Fruit fly (Drosophila melanogaster) whole organism, embryonic: ENCODE data around the gene CkIIalpha-i3.

Source experiments
- Asciz ChIP-seq: fragments of 200-800 bp; sonication (Bioruptor generic); optimal IDR thresholded peaks from 2 replicates; lab custom pipeline; 2017; ENCODE audit warnings: missing biosample characterization, mild to moderate bottlenecking, missing genetic modification characterization, missing genetic modification reagents
- BEAF-32 ChIP-seq: fragments of 200-800 bp; sonication (Bioruptor generic); optimal IDR thresholded peaks from 3 replicates; lab custom pipeline; 2017; ENCODE audit warnings: missing biosample characterization, missing genetic modification characterization, mild to moderate bottlenecking, moderate library complexity, missing genetic modification reagents
- CG10959 ChIP-seq: fragments of 200-800 bp; sonication (Bioruptor generic); IDR thresholded peaks from 2 replicates; pipeline ENCODE4 v1.3.6; 2022; ENCODE audit warnings: missing biosample characterization, missing genetic modification characterization
- CG11695 ChIP-seq: fragments of 200-800 bp; sonication (Bioruptor generic); IDR thresholded peaks from 3 replicates; pipeline ENCODE4 v1.3.6; 2022; ENCODE audit warnings: missing biosample characterization, missing genetic modification characterization
- CG13775 ChIP-seq: fragments of 200-800 bp; sonication (Bioruptor generic); optimal IDR thresholded peaks from 3 replicates; lab custom pipeline; 2017; ENCODE audit warnings: missing biosample characterization, mild to moderate bottlenecking, missing genetic modification characterization
- CG13894 ChIP-seq: fragments of 200-800 bp; sonication (Bioruptor generic); optimal IDR thresholded peaks from 3 replicates; lab custom pipeline; 2018; ENCODE audit warnings: missing biosample characterization, mild to moderate bottlenecking, missing genetic modification characterization, moderate library complexity
- CG1602 ChIP-seq: fragments of 200-800 bp; sonication (Bioruptor generic); optimal IDR thresholded peaks from 3 replicates; lab custom pipeline; 2016; ENCODE audit warnings: missing biosample characterization, missing genetic modification characterization
- CG17912 ChIP-seq: fragments of 200-800 bp; sonication (Bioruptor generic); optimal IDR thresholded peaks from 2 replicates; lab custom pipeline; 2018; ENCODE audit warnings: missing biosample characterization, mild to moderate bottlenecking, missing genetic modification characterization
- CG3065 ChIP-seq: fragments of 200-800 bp; sonication (Bioruptor generic); optimal IDR thresholded peaks from 2 replicates; lab custom pipeline; 2016; ENCODE audit warnings: missing biosample characterization, missing genetic modification characterization
- CG3281 ChIP-seq: fragments of 200-800 bp; sonication (Bioruptor generic); optimal IDR thresholded peaks from 3 replicates; lab custom pipeline; 2017; ENCODE audit warnings: missing biosample characterization, mild to moderate bottlenecking, missing genetic modification characterization
- CG33557 ChIP-seq: fragments of 200-800 bp; sonication (Bioruptor generic); optimal IDR thresholded peaks from 2 replicates; lab custom pipeline; 2019; ENCODE audit warnings: missing biosample characterization, mild to moderate bottlenecking, missing genetic modification characterization, moderate library complexity
- CG6272 ChIP-seq: fragments of 200-800 bp; sonication (Bioruptor generic); IDR thresholded peaks from 2 replicates; pipeline ENCODE4 v1.3.6; 2022; ENCODE audit warnings: missing biosample characterization, missing genetic modification characterization
- CG6654 ChIP-seq: fragments of 200-800 bp; sonication (Bioruptor generic); optimal IDR thresholded peaks from 2 replicates; lab custom pipeline; 2017; ENCODE audit warnings: missing biosample characterization, mild to moderate bottlenecking, missing genetic modification characterization
- CG6854 ChIP-seq: fragments of 200-800 bp; sonication (Bioruptor generic); optimal IDR thresholded peaks from 3 replicates; lab custom pipeline; 2017; ENCODE audit warnings: missing biosample characterization, mild to moderate bottlenecking, missing genetic modification characterization
- CG7839 ChIP-seq: fragments of 200-800 bp; sonication (Bioruptor generic); optimal IDR thresholded peaks from 3 replicates; lab custom pipeline; 2018; ENCODE audit warnings: missing biosample characterization, mild to moderate bottlenecking, missing genetic modification characterization, moderate library complexity
- CG8359 ChIP-seq: fragments of 200-800 bp; sonication (Bioruptor generic); optimal IDR thresholded peaks from 2 replicates; lab custom pipeline; 2017; ENCODE audit warnings: missing biosample characterization, mild to moderate bottlenecking, missing genetic modification characterization, borderline replicate concordance
- CG9797 ChIP-seq: fragments of 200-800 bp; sonication (Bioruptor generic); optimal IDR thresholded peaks from 3 replicates; lab custom pipeline; 2018; ENCODE audit warnings: missing biosample characterization, mild to moderate bottlenecking, missing genetic modification characterization
- CrebB ChIP-seq: fragments of 200-800 bp; sonication (Bioruptor generic); optimal IDR thresholded peaks from 3 replicates; lab custom pipeline; 2018; ENCODE audit warnings: missing biosample characterization, mild to moderate bottlenecking, missing genetic modification characterization
- D19A ChIP-seq: fragments of 200-800 bp; optimal IDR thresholded peaks from 3 replicates; lab custom pipeline; 2019; ENCODE audit warnings: missing biosample characterization, mild to moderate bottlenecking, missing genetic modification characterization, moderate library complexity
- Hey ChIP-seq: fragments of 200-800 bp; sonication (Bioruptor generic); optimal IDR thresholded peaks from 3 replicates; lab custom pipeline; 2018; ENCODE audit warnings: missing biosample characterization, mild to moderate bottlenecking, missing genetic modification characterization
- Hr51 ChIP-seq, 2 experiments: fragments of 200-800 bp; sonication (Bioruptor generic); optimal IDR thresholded peaks; 2 replicates in 1 of 2; 3 replicates in 1 of 2; lab custom pipeline; 2016 to 2018; ENCODE audit warnings: missing biosample characterization in 2 of 2, missing genetic modification characterization in 2 of 2, mild to moderate bottlenecking in 1 of 2, moderate library complexity in 1 of 2
- Hsf ChIP-seq: fragments of 200-800 bp; sonication (Bioruptor generic); optimal IDR thresholded peaks from 3 replicates; lab custom pipeline; 2016; ENCODE audit warnings: missing biosample characterization, missing genetic modification characterization
- MESR4 ChIP-seq: fragments of 200-800 bp; sonication (Bioruptor generic); optimal IDR thresholded peaks from 2 replicates; lab custom pipeline; 2018; ENCODE audit warnings: missing biosample characterization, mild to moderate bottlenecking, missing genetic modification characterization, moderate library complexity
- Mad ChIP-seq: fragments of 200-800 bp; sonication (Bioruptor generic); optimal IDR thresholded peaks from 2 replicates; lab custom pipeline; 2016; ENCODE audit warnings: missing biosample characterization, missing genetic modification characterization
- Med ChIP-seq: fragments of 200-800 bp; sonication (Bioruptor generic); peaks from one replicate; lab custom pipeline; 2016; ENCODE audit warnings: missing biosample characterization, missing genetic modification characterization, mild to moderate bottlenecking, inconsistent platforms, moderate library complexity
- NC2β ChIP-seq: fragments of 200-800 bp; sonication (Bioruptor generic); optimal IDR thresholded peaks from 2 replicates; lab custom pipeline; 2016; ENCODE audit warnings: missing biosample characterization, missing genetic modification characterization
- Optix ChIP-seq: fragments of 200-800 bp; sonication (Bioruptor generic); IDR thresholded peaks from 3 replicates; pipeline ENCODE4 v1.3.6; 2022; ENCODE audit warnings: missing biosample characterization, missing genetic modification characterization
- Poxn ChIP-seq: fragments of 200-800 bp; sonication (Bioruptor generic); IDR thresholded peaks from 2 replicates; pipeline ENCODE4 v1.3.6; 2022; ENCODE audit warnings: missing biosample characterization, missing genetic modification characterization
- Ptx1 ChIP-seq: fragments of 200-800 bp; sonication (Bioruptor generic); IDR thresholded peaks from 2 replicates; pipeline ENCODE4 v1.3.6; 2022; ENCODE audit warnings: missing biosample characterization, missing genetic modification characterization
- Rfx ChIP-seq: fragments of 200-800 bp; sonication (Bioruptor generic); IDR thresholded peaks from 2 replicates; pipeline ENCODE4 v1.3.6; 2022; ENCODE audit warnings: missing biosample characterization, missing genetic modification characterization
- Rx ChIP-seq: fragments of 200-800 bp; sonication (Bioruptor generic); IDR thresholded peaks from 2 replicates; pipeline ENCODE4 v1.3.6; 2022; ENCODE audit warnings: missing biosample characterization, missing genetic modification characterization
- Sox102F ChIP-seq: fragments of 200-800 bp; sonication (Bioruptor generic); optimal IDR thresholded peaks from 2 replicates; lab custom pipeline; 2018; ENCODE audit warnings: missing biosample characterization, mild to moderate bottlenecking, missing genetic modification characterization, moderate library complexity
- Sry-δ ChIP-seq: fragments of 200-800 bp; sonication (Bioruptor generic); optimal IDR thresholded peaks from 2 replicates; lab custom pipeline; 2016; ENCODE audit warnings: missing biosample characterization, missing genetic modification characterization
- ap ChIP-seq: fragments of 200-800 bp; sonication (Bioruptor generic); IDR thresholded peaks from 2 replicates; pipeline ENCODE4 v1.3.6; 2022; ENCODE audit warnings: missing biosample characterization, missing genetic modification characterization
- bigmax ChIP-seq: fragments of 200-800 bp; sonication (Bioruptor generic); optimal IDR thresholded peaks from 2 replicates; lab custom pipeline; 2018; ENCODE audit warnings: missing biosample characterization, mild to moderate bottlenecking, missing genetic modification characterization
- cato ChIP-seq: fragments of 200-800 bp; sonication (Bioruptor generic); optimal IDR thresholded peaks from 2 replicates; lab custom pipeline; 2016; ENCODE audit warnings: missing biosample characterization, missing genetic modification characterization, borderline replicate concordance
- cg ChIP-seq: fragments of 200-800 bp; sonication (Bioruptor generic); optimal IDR thresholded peaks from 3 replicates; lab custom pipeline; 2019; ENCODE audit warnings: missing biosample characterization, mild to moderate bottlenecking, missing genetic modification characterization, moderate library complexity
- corto ChIP-seq: fragments of 200-800 bp; sonication (Bioruptor generic); optimal IDR thresholded peaks from 2 replicates; lab custom pipeline; 2016; ENCODE audit warnings: missing biosample characterization, mild to moderate bottlenecking, missing genetic modification characterization, moderate library complexity
- crol ChIP-seq: fragments of 200-800 bp; sonication (Bioruptor generic); IDR thresholded peaks from 2 replicates; pipeline ENCODE4 v1.3.6; 2022; ENCODE audit warnings: missing biosample characterization, missing genetic modification characterization
- disco-r ChIP-seq: fragments of 200-800 bp; sonication (Bioruptor generic); optimal IDR thresholded peaks from 2 replicates; lab custom pipeline; 2016; ENCODE audit warnings: missing biosample characterization, missing genetic modification characterization
- fu2 ChIP-seq: fragments of 200-800 bp; sonication (Bioruptor generic); optimal IDR thresholded peaks from 2 replicates; lab custom pipeline; 2016; ENCODE audit warnings: missing biosample characterization, missing genetic modification characterization
- grn ChIP-seq: fragments of 200-800 bp; sonication (Bioruptor generic); optimal IDR thresholded peaks from 3 replicates; lab custom pipeline; 2017; ENCODE audit warnings: missing biosample characterization, missing genetic modification characterization
- gsb-n ChIP-seq: fragments of 200-800 bp; sonication (Bioruptor generic); optimal IDR thresholded peaks from 3 replicates; lab custom pipeline; 2018; ENCODE audit warnings: missing biosample characterization, mild to moderate bottlenecking, missing genetic modification characterization
- gt ChIP-seq: fragments of 200-800 bp; sonication (Bioruptor generic); IDR thresholded peaks from 2 replicates; pipeline ENCODE4 v1.3.6; 2022; ENCODE audit warnings: missing biosample characterization, missing genetic modification characterization
- her ChIP-seq: fragments of 200-800 bp; sonication (Bioruptor generic); optimal IDR thresholded peaks from 2 replicates; lab custom pipeline; 2016; ENCODE audit warnings: missing biosample characterization, missing genetic modification characterization
- lmd ChIP-seq: fragments of 200-800 bp; sonication (Bioruptor generic); IDR thresholded peaks from 2 replicates; pipeline ENCODE4 v1.3.6; 2022; ENCODE audit warnings: missing biosample characterization, missing genetic modification characterization
- nerfin-1 ChIP-seq: fragments of 200-800 bp; sonication (Bioruptor generic); optimal IDR thresholded peaks from 3 replicates; lab custom pipeline; 2019; ENCODE audit warnings: missing biosample characterization, mild to moderate bottlenecking, missing genetic modification characterization, moderate library complexity
- rib ChIP-seq: fragments of 200-800 bp; sonication (Bioruptor generic); IDR thresholded peaks from 2 replicates; pipeline ENCODE4 v1.3.6; 2022; ENCODE audit warnings: missing biosample characterization, missing genetic modification characterization
- row ChIP-seq: fragments of 200-800 bp; sonication (Bioruptor generic); IDR thresholded peaks from 3 replicates; pipeline ENCODE4 v1.3.6; 2022; ENCODE audit warnings: missing biosample characterization, missing genetic modification characterization
- so ChIP-seq: fragments of 200-800 bp; sonication (Bioruptor generic); IDR thresholded peaks from 3 replicates; pipeline ENCODE4 v1.3.6; 2022; ENCODE audit warnings: missing biosample characterization, missing genetic modification characterization
- tll ChIP-seq, 2 experiments: fragments of 200-800 bp in 1 of 2; fragments of >200 bp in 1 of 2; sonication (Bioruptor generic) in 1 of 2; optimal IDR thresholded peaks; 2 replicates each; lab custom pipeline; 2017 to 2019; ENCODE audit warnings: missing biosample characterization in 2 of 2, missing genetic modification characterization in 2 of 2, mild to moderate bottlenecking in 1 of 2, moderate library complexity in 1 of 2
- usp ChIP-seq: fragments of >200 bp; optimal IDR thresholded peaks from 2 replicates; lab custom pipeline; 2017; ENCODE audit warnings: missing biosample characterization, missing genetic modification characterization

CkIIalpha-i3 gene

dm6 chr3L:722386-722785 is 12.0 kb upstream of the CkIIalpha-i3 start (continued):
- TF ChIP-seq CG3281 (no peak), CrebB (tag; lab: Kevin White, UChicago) (no peak), Poxn (no peak), Rfx (GFP tag; lab: Robert Waterston, UW) (peak; percentile 59), so (0 out of 3 replicates have a peak, but pooled peaks have one; percentile 24), CG9797 (no peak), bigmax (GFP tag; lab: Kevin White, UChicago) (no peak), nerfin-1 (tag; lab: Kevin White, UChicago) (no peak), D19A (no peak), CG6654 (no peak), Rx (peak; percentile 61), her (GFP tag; lab: Kevin White, UChicago) (no peak), tll (GFP tag; optimal IDR thresholded peaks at IDR 0.05; lab: Kevin White, UChicago) (no peak), Hr51 (GFP tag; optimal IDR thresholded peaks at IDR 0.05; lab: Kevin White, UChicago) (peak in 1 of 2 experiments; percentile 28), rib (no peak), CG7839 (tag; lab: Kevin White, UChicago) (peak; percentile 8), disco-r (GFP tag; lab: Kevin White, UChicago) (no peak), BEAF-32 (GFP tag; lab: Kevin White, UChicago) (no peak), ap (GFP tag; lab: Robert Waterston, UW) (0 out of 2 replicates have a peak, but pooled peaks have one; percentile 20), cg (GFP tag; lab: Kevin White, UChicago) (no peak), Hsf (GFP tag; lab: Kevin White, UChicago) (no peak), gt (GFP tag; lab: Robert Waterston, UW) (no peak), NC2β (no peak), lmd (GFP tag; lab: Robert Waterston, UW) (peak; percentile 50), CG6272 (GFP tag; lab: Robert Waterston, UW) (peak; percentile 48; the same call in 1 of the 2 replicates), CG8359 (GFP tag; lab: Kevin White, UChicago) (no peak), Hey (tag; lab: Kevin White, UChicago) (no peak), CG3065 (GFP tag; lab: Kevin White, UChicago) (no peak), Optix (GFP tag; lab: Robert Waterston, UW) (no peak), Mad (GFP tag; lab: Kevin White, UChicago) (no peak), Ptx1 (GFP tag; lab: Robert Waterston, UW) (peak; percentile 70), CG11695 (GFP tag; lab: Robert Waterston, UW) (no peak), fu2 (no peak), Asciz (no peak), Sry-δ (no peak), CG6854 (GFP tag; lab: Kevin White, UChicago) (no peak), CG13894 (no peak), CG33557 (no peak), CG10959 (GFP tag; lab: Robert Waterston, UW) (no peak), grn (GFP tag; lab: Kevin White, UChicago) (no peak), Med (peak; percentile 70), row (peak; percentile 43), gsb-n (tag; lab: Kevin White, UChicago) (no peak), CG13775 (GFP tag; lab: Kevin White, UChicago) (no peak), CG1602 (GFP tag; lab: Kevin White, UChicago) (no peak), CG17912 (GFP tag; lab: Kevin White, UChicago) (no peak), cato (no peak), MESR4 (GFP tag; lab: Kevin White, UChicago) (no peak), usp (GFP tag; lab: Kevin White, UChicago) (no peak), Sox102F (GFP tag; lab: Kevin White, UChicago) (peak; percentile 10), crol (GFP tag; lab: Robert Waterston, UW) (no peak), corto (GFP tag; lab: Kevin White, UChicago) (no peak)
